Worm (Caenorhabditis elegans): ENCODE measurements around the gene T16G12.7.

T16G12.7 gene

ce11 chrIII:10001060-10001459, 38.9 kb downstream of the T16G12.7 start, which contains the start of gene C05B5.5:
Gene C05B5.5 (plus strand): TSS chrIII:10001360.
- TF ChIP-seq pha-4 (tag; optimal IDR thresholded peaks at IDR 0.05) = no peak
- no peak for TF ChIP-seq nfya-1 (tag; optimal IDR thresholded peaks at IDR 0.05)
- no peak for TF ChIP-seq C38D4.7 (GFP tag; optimal IDR thresholded peaks at IDR 0.05)
- TF ChIP-seq lin-11 (tag; optimal IDR thresholded peaks at IDR 0.05) = no peak
- no peak for TF ChIP-seq pqm-1 (tag; optimal IDR thresholded peaks at IDR 0.05)
- no peak for TF ChIP-seq unc-3 (GFP tag; conservative IDR thresholded peaks at IDR 0.05)
- TF ChIP-seq unc-3 (tag; optimal IDR thresholded peaks at IDR 0.05) = no peak
- TF ChIP-seq F13H6.1 (tag; optimal IDR thresholded peaks at IDR 0.05) = no peak
- no peak for TF ChIP-seq elt-4 (tag; optimal IDR thresholded peaks at IDR 0.05)
- TF ChIP-seq pha-2 (tag; optimal IDR thresholded peaks at IDR 0.05) = no peak

ce11 chrIII:10000428-10000827, 39.5 kb downstream of the T16G12.7 start, which contains the start of gene C05B5.2:
Gene C05B5.2 (minus strand): TSS chrIII:10000528.
- no peak for TF ChIP-seq ceh-30 (tag; optimal IDR thresholded peaks at IDR 0.05)
- no peak for TF ChIP-seq unc-42 (tag; optimal IDR thresholded peaks at IDR 0.05)
- TF ChIP-seq K09A11.1 (tag; optimal IDR thresholded peaks at IDR 0.05; ENCODE audit: insufficient read depth) = no peak
- TF ChIP-seq pat-9 (tag; optimal IDR thresholded peaks at IDR 0.05) = no peak
- TF ChIP-seq Y22D7AL.16 (tag; optimal IDR thresholded peaks at IDR 0.05) = no peak
- TF ChIP-seq ceh-24 (tag; optimal IDR thresholded peaks at IDR 0.05) = no peak
- TF ChIP-seq pha-2 (tag; optimal IDR thresholded peaks at IDR 0.05) = no peak
- no peak for TF ChIP-seq ref-2 (tag; optimal IDR thresholded peaks at IDR 0.05)

ce11 chrIII:9999235-9999634, 40.7 kb downstream of the T16G12.7 start, which contains the start of gene C05B5.17:
Gene C05B5.17 (minus strand): TSS chrIII:9999335.
- TF ChIP-seq Y22D7AL.16 (tag; optimal IDR thresholded peaks at IDR 0.05) (no peak), dve-1 (tag; optimal IDR thresholded peaks at IDR 0.05) (no peak)

ce11 chrIII:9997890-9998289, 42.0 kb downstream of the T16G12.7 start, which contains the start of gene pqn-8:
Gene pqn-8 (minus strand): TSS chrIII:9997990.
- no peak for TF ChIP-seq unc-3 (GFP tag; conservative IDR thresholded peaks at IDR 0.05)
- TF ChIP-seq unc-3 (tag; optimal IDR thresholded peaks at IDR 0.05) = no peak
- no peak for TF ChIP-seq ceh-6 (GFP tag; optimal IDR thresholded peaks at IDR 0.05)
- no peak for TF ChIP-seq sox-2 (GFP tag; IDR thresholded peaks at IDR 0.05)
- TF ChIP-seq nhr-11 (tag; optimal IDR thresholded peaks at IDR 0.05) = no peak
- no peak for TF ChIP-seq hlh-13 (GFP tag; optimal IDR thresholded peaks at IDR 0.05)
- TF ChIP-seq sdc-2 (tag; optimal IDR thresholded peaks at IDR 0.05) = no peak
- TF ChIP-seq pros-1 (tag; optimal IDR thresholded peaks at IDR 0.05) = no peak
- TF ChIP-seq hlh-30 (tag; optimal IDR thresholded peaks at IDR 0.05; ENCODE audit: insufficient read depth) = no peak
- TF ChIP-seq fkh-10 (GFP tag; optimal IDR thresholded peaks at IDR 0.05) = no peak
- TF ChIP-seq che-1 (tag; optimal IDR thresholded peaks at IDR 0.05) = no peak
- TF ChIP-seq rnt-1 (tag; optimal IDR thresholded peaks at IDR 0.05) = no peak
- TF ChIP-seq unc-55 (GFP tag; optimal IDR thresholded peaks at IDR 0.05) = no peak
- no peak for TF ChIP-seq pqm-1 (tag; optimal IDR thresholded peaks at IDR 0.05)
- no peak for TF ChIP-seq K02D7.2 (tag; optimal IDR thresholded peaks at IDR 0.05)
- no peak for TF ChIP-seq hlh-6 (tag; optimal IDR thresholded peaks at IDR 0.05)
- TF ChIP-seq zip-5 (tag; optimal IDR thresholded peaks at IDR 0.05) = no peak
- TF ChIP-seq pha-4 (tag; optimal IDR thresholded peaks at IDR 0.05) = no peak

ce11 chrIII:9993535-9993934, 46.4 kb downstream of the T16G12.7 start, which contains the start of gene C05B5.4:
Gene C05B5.4 (plus strand): TSS chrIII:9993885.
- TF ChIP-seq pax-1 (tag; optimal IDR thresholded peaks at IDR 0.05) (no peak), odd-2 (tag; optimal IDR thresholded peaks at IDR 0.05) (no peak), tbx-7 (tag; optimal IDR thresholded peaks at IDR 0.05) (no peak), ztf-16 (tag; optimal IDR thresholded peaks at IDR 0.05) (no peak), pha-2 (tag; optimal IDR thresholded peaks at IDR 0.05) (no peak), eyg-1 (tag; optimal IDR thresholded peaks at IDR 0.05) (no peak), ref-2 (tag; optimal IDR thresholded peaks at IDR 0.05) (no peak), ceh-9 (tag; optimal IDR thresholded peaks at IDR 0.05) (no peak), lim-6 (tag; optimal IDR thresholded peaks at IDR 0.05) (no peak), unc-42 (tag; optimal IDR thresholded peaks at IDR 0.05) (no peak), fax-1 (tag; optimal IDR thresholded peaks at IDR 0.05) (no peak), hlh-30 (tag; optimal IDR thresholded peaks at IDR 0.05; ENCODE audit: insufficient read depth) (no peak), Y22D7AL.16 (tag; optimal IDR thresholded peaks at IDR 0.05) (no peak), ceh-30 (tag; optimal IDR thresholded peaks at IDR 0.05) (no peak), sdc-2 (tag; optimal IDR thresholded peaks at IDR 0.05) (no peak)

All from whole organism, late embryonic.